Worm (Caenorhabditis elegans): ENCODE data around the gene unc-62.
"Not testable (repeated sequence)": the region's sequence is repeated elsewhere in the genome, so short reads cannot be mapped to it uniquely, and the experiment has no call there.

Gene unc-62

DNA sequence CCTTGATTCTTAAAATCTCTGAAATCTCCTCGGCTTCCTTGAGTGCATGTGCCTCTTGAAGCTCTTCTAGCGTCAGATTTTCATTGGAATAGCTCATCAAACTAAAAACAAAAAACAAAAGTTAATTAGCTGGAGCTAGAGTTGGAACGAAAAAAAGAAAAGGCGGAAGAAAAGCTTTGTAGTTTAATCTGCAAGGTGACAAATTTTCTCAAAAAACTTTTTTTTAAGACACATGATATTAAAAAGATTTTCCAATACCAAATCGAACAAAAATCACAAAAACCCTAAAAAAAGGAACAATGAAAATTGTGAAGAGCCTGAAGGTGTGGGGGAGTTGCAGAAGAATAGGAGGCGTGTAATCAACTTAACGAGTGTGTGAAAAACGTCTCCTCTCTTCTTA lies 42.6 kb upstream of the unc-62 start, which contains the start of gene gnrr-5:
Gene gnrr-5, minus strand, starts transcription at position 101 of the 400 bp plus-strand sequence.
- TF ChIP-seq egl-13 (tag; optimal IDR thresholded peaks at IDR 0.05), result no peak
- TF ChIP-seq lin-14 (GFP tag; optimal IDR thresholded peaks at IDR 0.05), result peak; percentile 16

DNA sequence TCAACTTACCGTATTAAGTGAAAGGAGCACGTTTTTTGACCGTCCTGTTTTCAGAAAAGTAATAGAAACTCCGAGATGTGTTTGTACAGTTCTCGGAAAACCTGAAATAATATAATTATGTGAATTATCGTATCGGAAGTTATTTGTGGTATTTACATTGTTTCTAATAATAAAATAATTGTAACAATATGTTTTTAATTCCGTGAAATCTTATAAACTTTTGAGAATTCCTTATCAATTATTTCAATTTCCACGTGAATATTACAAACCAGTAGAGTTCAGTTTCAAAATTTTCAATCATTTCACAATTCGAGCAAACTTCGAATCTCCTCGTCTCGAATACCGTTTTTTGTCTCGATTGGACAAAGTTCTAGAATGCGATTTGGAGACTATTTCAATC lies 26.2 kb upstream of the unc-62 start, which contains the start of gene T08H10.3:
Gene T08H10.3, plus strand, starts transcription at position 301 of the 400 bp plus-strand sequence.
- TF ChIP-seq C04F5.9 (tag; optimal IDR thresholded peaks at IDR 0.05) (no peak), lin-14 (GFP tag; optimal IDR thresholded peaks at IDR 0.05) (no peak), C34B4.2 (tag; optimal IDR thresholded peaks at IDR 0.05) (no peak), lin-35 (GFP tag; optimal IDR thresholded peaks at IDR 0.05) (no peak), jun-1 (tag; optimal IDR thresholded peaks at IDR 0.05) (no peak), nhr-28 (tag; optimal IDR thresholded peaks at IDR 0.05) (no peak), ceh-88 (GFP tag; IDR thresholded peaks at IDR 0.05) (no peak)

DNA sequence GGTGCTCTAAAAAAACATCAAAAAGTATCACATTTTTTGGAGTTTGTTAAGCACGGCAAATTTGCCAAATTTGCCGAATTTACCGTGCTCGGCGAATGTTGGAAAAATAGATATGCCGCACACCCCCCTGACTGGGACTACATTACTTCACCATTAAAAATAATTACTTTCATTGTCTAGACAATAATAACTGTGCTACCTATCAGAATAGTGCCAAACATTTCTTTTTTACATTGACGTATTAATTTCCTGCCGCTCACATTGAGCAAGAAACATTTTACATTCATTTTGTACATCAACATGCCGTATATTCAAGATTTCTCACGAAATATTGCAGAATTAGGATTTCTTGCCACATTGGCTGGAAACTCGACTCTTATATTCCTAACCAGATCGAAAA lies 22.7 kb upstream of the unc-62 start, which contains the start of gene str-35:
Gene str-35, plus strand, starts transcription at position 301 of the 400 bp plus-strand sequence.
- not testable (repeated sequence) for TF ChIP-seq F16B12.6, unc-30, aly-2 (tag; optimal IDR thresholded peaks at IDR 0.05)

DNA sequence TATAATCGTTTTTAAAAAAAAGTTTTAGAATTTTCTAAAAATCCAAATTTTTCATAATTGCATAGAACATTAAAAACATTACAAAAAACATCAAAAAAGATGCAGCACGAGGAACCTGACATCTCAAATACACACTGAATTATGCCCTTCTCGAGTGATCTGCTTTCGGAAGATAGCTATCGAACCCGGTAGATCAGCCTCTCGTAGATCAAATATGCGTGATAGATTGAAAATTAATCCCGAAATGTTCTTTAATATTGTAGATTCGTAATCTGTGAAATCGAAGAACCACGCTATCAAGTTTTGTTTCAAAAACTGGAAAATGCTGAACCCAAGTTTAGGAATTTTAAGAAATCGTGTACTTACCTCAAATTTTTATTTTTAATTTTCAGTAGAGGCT lies 15.4 kb upstream of the unc-62 start:
- TF ChIP-seq efl-1 (optimal IDR thresholded peaks at IDR 0.05) (no peak), efl-1 (GFP tag; optimal IDR thresholded peaks at IDR 0.05 in 1 of 2) (no peak), hpl-2 (GFP tag; optimal IDR thresholded peaks at IDR 0.05) (no peak), jun-1 (tag; optimal IDR thresholded peaks at IDR 0.05) (no peak), ama-1 (optimal IDR thresholded peaks at IDR 0.05) (no peak), lin-13 (GFP tag; optimal IDR thresholded peaks at IDR 0.05) (no peak), ceh-88 (GFP tag; IDR thresholded peaks at IDR 0.05) (no peak), lin-14 (GFP tag; optimal IDR thresholded peaks at IDR 0.05) (no peak), nhr-19 (GFP tag; conservative IDR thresholded peaks at IDR 0.05) (no peak), unc-62 (GFP tag; optimal IDR thresholded peaks at IDR 0.05) (no peak), F16B12.6 (tag; optimal IDR thresholded peaks at IDR 0.05) (no peak), dpl-1 (GFP tag; optimal IDR thresholded peaks at IDR 0.05) (no peak), tlp-1 (tag; optimal IDR thresholded peaks at IDR 0.05) (no peak), ceh-8 (GFP tag; optimal IDR thresholded peaks at IDR 0.05) (no peak), nhr-71 (tag; optimal IDR thresholded peaks at IDR 0.05) (no peak), nhr-12 (tag; optimal IDR thresholded peaks at IDR 0.05) (no peak), vab-15 (tag; optimal IDR thresholded peaks at IDR 0.05) (no peak), sox-4 (tag; optimal IDR thresholded peaks at IDR 0.05) (no peak)

DNA sequence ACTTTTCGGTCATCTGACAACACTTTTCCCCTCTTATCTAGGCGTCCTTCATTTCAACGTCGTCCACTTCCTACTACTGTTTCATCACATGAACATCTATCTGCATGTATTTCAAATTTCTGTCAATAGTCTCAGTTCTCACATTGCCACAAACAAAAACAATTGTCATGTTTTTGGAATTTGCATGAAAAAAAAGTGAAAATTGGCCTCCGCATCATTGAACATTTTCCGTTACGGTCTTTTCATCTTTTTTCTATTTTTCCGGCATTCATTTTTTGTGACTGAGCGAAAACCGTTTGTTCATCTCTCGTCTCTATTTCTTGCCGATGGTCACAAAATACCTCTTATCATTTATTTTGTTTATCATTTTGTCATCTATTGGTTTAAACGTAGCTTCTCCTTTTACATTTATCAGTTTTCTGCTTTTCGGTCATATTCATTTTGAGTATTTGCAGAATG lies 14.2 kb upstream of the unc-62 start, which contains the start of gene exc-15:
Gene exc-15, plus strand, starts transcription at position 411 of the 459 bp plus-strand sequence.
- TF ChIP-seq fkh-8 (tag; optimal IDR thresholded peaks at IDR 0.05) (no peak), pqm-1 (tag; optimal IDR thresholded peaks at IDR 0.05) (no peak), nhr-77 (tag; optimal IDR thresholded peaks at IDR 0.05) (no peak), snu-23 (GFP tag; optimal IDR thresholded peaks at IDR 0.05) (peak; percentile 63), ceh-90 (tag; optimal IDR thresholded peaks at IDR 0.05) (no peak), ztf-11 (tag; optimal IDR thresholded peaks at IDR 0.05) (no peak), nhr-19 (GFP tag; conservative IDR thresholded peaks at IDR 0.05) (no peak), ceh-82 (tag; optimal IDR thresholded peaks at IDR 0.05) (no peak), elt-2 (tag; optimal IDR thresholded peaks at IDR 0.05) (peak; percentile 68), unc-62 (GFP tag; optimal IDR thresholded peaks at IDR 0.05) (no peak), xbp-1 (tag; optimal IDR thresholded peaks at IDR 0.05) (no peak), efl-1 (optimal IDR thresholded peaks at IDR 0.05) (no peak), efl-1 (GFP tag; optimal IDR thresholded peaks at IDR 0.05 in 1 of 2) (peak in 1 of 2 experiments; percentile 37), irx-1 (tag; optimal IDR thresholded peaks at IDR 0.05) (no peak), hlh-4 (tag; optimal IDR thresholded peaks at IDR 0.05) (no peak), jun-1 (tag; optimal IDR thresholded peaks at IDR 0.05) (no peak), zag-1 (tag; optimal IDR thresholded peaks at IDR 0.05) (no peak), mab-9 (GFP tag; IDR thresholded peaks at IDR 0.05) (no peak), dsc-1 (tag; optimal IDR thresholded peaks at IDR 0.05) (no peak), ces-1 (GFP tag; optimal IDR thresholded peaks at IDR 0.05) (no peak), hpl-2 (GFP tag; optimal IDR thresholded peaks at IDR 0.05) (no peak), hlh-17 (GFP tag; optimal IDR thresholded peaks at IDR 0.05; ENCODE audit: borderline replicate concordance) (no peak), swsn-7 (tag; optimal IDR thresholded peaks at IDR 0.05) (no peak), nhr-90 (tag; optimal IDR thresholded peaks at IDR 0.05; ENCODE audit: poor library complexity) (peak; percentile 4), Y116A8C.19 (tag; optimal IDR thresholded peaks at IDR 0.05; ENCODE audit: borderline replicate concordance) (no peak), nhr-84 (tag; optimal IDR thresholded peaks at IDR 0.05) (no peak)
